Fruit fly (Drosophila melanogaster): ENCODE measurements around the gene Gr28b.

Gr28b gene

DNA sequence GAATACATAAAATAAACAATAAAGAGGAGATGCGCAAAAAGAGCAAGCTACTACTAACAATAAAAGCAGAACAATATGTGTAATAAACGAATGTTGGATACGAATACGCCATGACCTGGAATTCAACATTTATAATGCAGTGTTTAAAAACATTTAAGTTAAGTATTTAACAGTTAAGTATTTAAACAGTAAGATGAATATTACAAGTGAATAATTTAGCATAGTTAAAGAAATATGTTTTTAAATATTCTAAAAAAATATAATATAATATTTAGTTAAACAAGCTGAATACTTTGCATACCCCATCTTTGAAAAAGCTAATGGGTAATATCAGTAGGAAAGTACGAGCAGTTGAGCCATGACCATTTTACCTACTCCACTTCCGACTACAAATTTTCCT, 30.5 kb upstream of the Gr28b start:
- TF ChIP-seq zen (tag; optimal IDR thresholded peaks at IDR 0.05) (no peak), kay (GFP tag; optimal IDR thresholded peaks at IDR 0.05) (no peak), dmrt99B (tag; optimal IDR thresholded peaks at IDR 0.05) (peak; percentile 51), Blimp-1 (GFP tag; optimal IDR thresholded peaks at IDR 0.05) (peak; percentile 18), lmd (GFP tag; IDR thresholded peaks at IDR 0.05) (peak; percentile 20; the same call in 1 of the 2 replicates), CG11504 (tag; optimal IDR thresholded peaks at IDR 0.05) (peak; percentile 41), CG3726 (GFP tag; IDR thresholded peaks at IDR 0.05) (no peak), CG2712 (tag; optimal IDR thresholded peaks at IDR 0.05) (peak; percentile 24), CG6654 (GFP tag; optimal IDR thresholded peaks at IDR 0.05) (no peak), CG12299 (tag; optimal IDR thresholded peaks at IDR 0.05) (no peak), lab (GFP tag; optimal IDR thresholded peaks at IDR 0.05) (peak; percentile 36), CG15269 (tag; optimal IDR thresholded peaks at IDR 0.05) (peak; percentile 62), gem (tag; optimal IDR thresholded peaks at IDR 0.05) (peak; percentile 61), Sox102F (GFP tag; optimal IDR thresholded peaks at IDR 0.05) (peak; percentile 21), CG8765 (GFP tag; IDR thresholded peaks at IDR 0.05) (no peak), bsh (GFP tag; optimal IDR thresholded peaks at IDR 0.05) (peak in 1 of 2 experiments; percentile 7), row (GFP tag; IDR thresholded peaks at IDR 0.05) (peak; percentile 57), cad (GFP tag; optimal IDR thresholded peaks at IDR 0.05) (no peak), Oli (tag; optimal IDR thresholded peaks at IDR 0.05) (peak; percentile 36), dpn (GFP tag; optimal IDR thresholded peaks at IDR 0.05) (peak in 1 of 2 experiments; percentile 14), Lim3 (GFP tag; IDR thresholded peaks at IDR 0.05) (no peak), HLH3B (GFP tag; IDR thresholded peaks at IDR 0.05) (no peak), Abd-B (GFP tag; optimal IDR thresholded peaks at IDR 0.05) (peak; percentile 40), jigr1 (GFP tag; IDR thresholded peaks at IDR 0.05) (no peak), CG18262 (tag; optimal IDR thresholded peaks at IDR 0.05) (peak; percentile 14), CG14441 (GFP tag; IDR thresholded peaks at IDR 0.05) (no peak), grau (tag; optimal IDR thresholded peaks at IDR 0.05) (peak; percentile 26), CG12391 (tag; optimal IDR thresholded peaks at IDR 0.05) (peak; percentile 20), twi (tag; optimal IDR thresholded peaks at IDR 0.05) (no peak), Rfx (GFP tag; IDR thresholded peaks at IDR 0.05) (0 out of 2 replicates have a peak, but pooled peaks have one; percentile 25), D19B (GFP tag; optimal IDR thresholded peaks at IDR 0.05) (peak; percentile 86), CG2678 (tag; optimal IDR thresholded peaks at IDR 0.05) (peak; percentile 48), Hr51 (GFP tag; optimal IDR thresholded peaks at IDR 0.05) (peak in 1 of 2 experiments; percentile 27), CG18599 (GFP tag; optimal IDR thresholded peaks at IDR 0.05) (peak; percentile 7), zf30C (GFP tag; optimal IDR thresholded peaks at IDR 0.05) (no peak), slbo (GFP tag; IDR thresholded peaks at IDR 0.05) (peak; percentile 39; the same call in 1 of the 2 replicates), Ptx1 (GFP tag; IDR thresholded peaks at IDR 0.05) (no peak), CG5180 (GFP tag; optimal IDR thresholded peaks at IDR 0.05) (no peak), CG15514 (GFP tag; optimal IDR thresholded peaks at IDR 0.05) (no peak), Fer2 (tag; optimal IDR thresholded peaks at IDR 0.05) (no peak), dysf (GFP tag; IDR thresholded peaks at IDR 0.05) (0 out of 3 replicates have a peak, but pooled peaks have one; percentile 14), PHDP (tag; optimal IDR thresholded peaks at IDR 0.05) (peak; percentile 27), Hey (tag; optimal IDR thresholded peaks at IDR 0.05) (no peak), CG7839 (tag; optimal IDR thresholded peaks at IDR 0.05) (peak; percentile 32), CG31441 (GFP tag; IDR thresholded peaks at IDR 0.05) (no peak), CG2120 (GFP tag; optimal IDR thresholded peaks at IDR 0.05) (no peak), Dip2 (GFP tag; IDR thresholded peaks at IDR 0.05) (no peak), H15 (GFP tag; IDR thresholded peaks at IDR 0.05) (no peak), pita (GFP tag; optimal IDR thresholded peaks at IDR 0.05) (no peak), CG11398 (GFP tag; optimal IDR thresholded peaks at IDR 0.05) (no peak)
